Worm (Caenorhabditis elegans): Measurements from ENCODE around the gene B0244.6.

ce11 chrIII:5715467-5715866 is 22.3 kb upstream of the B0244.6 start:
- TF ChIP-seq jun-1 (tag; optimal IDR thresholded peaks at IDR 0.05) (peak; percentile 78), R02D3.7 (tag; optimal IDR thresholded peaks at IDR 0.05) (peak; percentile 29), elt-1 (tag; optimal IDR thresholded peaks at IDR 0.05) (no peak), elt-3 (tag; optimal IDR thresholded peaks at IDR 0.05) (peak in 1 of 3 experiments; percentile 26), unc-62 (GFP tag; optimal IDR thresholded peaks at IDR 0.05) (peak; percentile 34), lin-39 (tag; optimal IDR thresholded peaks at IDR 0.05) (peak; percentile 88), ZK546.5 (tag; optimal IDR thresholded peaks at IDR 0.05) (no peak), aly-2 (tag; optimal IDR thresholded peaks at IDR 0.05) (no peak), nhr-76 (tag; optimal IDR thresholded peaks at IDR 0.05) (no peak), nhr-12 (tag; optimal IDR thresholded peaks at IDR 0.05) (no peak), ceh-82 (tag; optimal IDR thresholded peaks at IDR 0.05) (no peak)
